Fruit fly (Drosophila melanogaster): ENCODE results near the gene CG8665.

DNA sequence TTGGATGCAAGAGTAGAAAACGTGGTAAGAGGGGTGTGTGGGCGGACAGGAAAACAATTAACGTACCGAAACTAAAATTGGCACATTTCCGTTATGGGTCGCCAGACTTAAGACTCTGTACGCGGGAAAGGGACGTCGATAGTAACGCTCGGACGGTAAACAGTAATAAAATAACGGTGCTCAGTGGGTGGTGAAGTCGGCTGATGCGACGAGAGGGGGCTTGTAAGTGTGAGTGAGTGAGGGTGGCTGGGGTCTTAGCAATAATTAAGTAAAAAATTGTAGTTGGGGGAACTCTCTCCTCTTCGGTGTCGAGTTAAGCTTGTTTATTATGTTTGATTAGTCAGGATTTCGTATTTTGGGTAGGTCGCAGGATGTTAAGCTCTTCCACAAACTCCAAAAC, 29.3 kb upstream of the CG8665 start:
- TF ChIP-seq Hnf4 (GFP tag; optimal IDR thresholded peaks at IDR 0.05) (no peak), Hr78 (GFP tag; optimal IDR thresholded peaks at IDR 0.05) (no peak), dmrt93B (GFP tag; optimal IDR thresholded peaks at IDR 0.05) (no peak), lola (GFP tag; optimal IDR thresholded peaks at IDR 0.05) (no peak)
